Fruit fly (Drosophila melanogaster) whole organism, embryonic: ENCODE data around the gene brv3.
A peak's percentile ranks its signal among the peaks of the same experiment; 100 is the strongest.

Experiments
- CG10274 ChIP-seq: fragments of 200-800 bp; sonication (Bioruptor generic); optimal IDR thresholded peaks from 3 replicates; lab custom pipeline; 2017; ENCODE audit warnings: missing biosample characterization, mild to moderate bottlenecking, missing genetic modification characterization
- CG12236 ChIP-seq: fragments of 200-800 bp; sonication (Bioruptor generic); optimal IDR thresholded peaks from 2 replicates; lab custom pipeline; 2016; ENCODE audit warnings: missing biosample characterization, missing genetic modification characterization
- CG14014 ChIP-seq: fragments of 200-800 bp; sonication (Bioruptor generic); IDR thresholded peaks from 2 replicates; pipeline ENCODE4 v1.3.6; 2022; ENCODE audit warnings: missing biosample characterization, missing genetic modification characterization
- CG14860 ChIP-seq: fragments of 200-800 bp; sonication (Bioruptor generic); IDR thresholded peaks from 3 replicates; pipeline ENCODE4 v1.3.6; 2022; ENCODE audit warnings: missing biosample characterization, missing genetic modification characterization; ENCODE audit not compliant: partially characterized antibody
- CG16813 ChIP-seq: fragments of 200-800 bp; sonication (Bioruptor generic); IDR thresholded peaks from 3 replicates; pipeline ENCODE4 v1.3.6; 2022; ENCODE audit warnings: missing biosample characterization, missing genetic modification characterization; ENCODE audit not compliant: partially characterized antibody
- CG18599 ChIP-seq: fragments of 200-800 bp; sonication (Bioruptor generic); optimal IDR thresholded peaks from 3 replicates; lab custom pipeline; 2017; ENCODE audit warnings: missing biosample characterization, missing genetic modification characterization, mild to moderate bottlenecking, moderate library complexity, missing genetic modification reagents
- CG2712 ChIP-seq: fragments of 200-800 bp; optimal IDR thresholded peaks from 3 replicates; lab custom pipeline; 2019; ENCODE audit warnings: missing biosample characterization, mild to moderate bottlenecking, missing genetic modification characterization, moderate library complexity
- CG3065 ChIP-seq: fragments of 200-800 bp; sonication (Bioruptor generic); optimal IDR thresholded peaks from 2 replicates; lab custom pipeline; 2016; ENCODE audit warnings: missing biosample characterization, missing genetic modification characterization
- CG31365 ChIP-seq: fragments of 200-800 bp; sonication (Bioruptor generic); optimal IDR thresholded peaks from 2 replicates; lab custom pipeline; 2018; ENCODE audit warnings: missing biosample characterization, mild to moderate bottlenecking, missing genetic modification characterization
- CG3163 ChIP-seq: fragments of 200-800 bp; sonication (Bioruptor generic); optimal IDR thresholded peaks from 3 replicates; lab custom pipeline; 2016; ENCODE audit warnings: missing biosample characterization, missing genetic modification characterization
- CG33557 ChIP-seq: fragments of 200-800 bp; sonication (Bioruptor generic); optimal IDR thresholded peaks from 2 replicates; lab custom pipeline; 2019; ENCODE audit warnings: missing biosample characterization, mild to moderate bottlenecking, missing genetic modification characterization, moderate library complexity
- CG3726 ChIP-seq: fragments of 200-800 bp; sonication (Bioruptor generic); IDR thresholded peaks from 3 replicates; pipeline ENCODE4, ENCODE4 v1.3.6; 2022; ENCODE audit warnings: missing biosample characterization, missing genetic modification characterization
- CG3847 ChIP-seq: fragments of 200-800 bp; sonication (Bioruptor generic); IDR thresholded peaks from 2 replicates; pipeline ENCODE4 v1.3.6; 2022; ENCODE audit warnings: missing biosample characterization, missing genetic modification characterization
- CG5180 ChIP-seq: fragments of 200-800 bp; sonication (Bioruptor generic); optimal IDR thresholded peaks from 3 replicates; lab custom pipeline; 2017; ENCODE audit warnings: missing biosample characterization, missing genetic modification characterization, mild to moderate bottlenecking, moderate library complexity, missing genetic modification reagents
- CG5245 ChIP-seq: fragments of 200-800 bp; sonication (Bioruptor generic); optimal IDR thresholded peaks from 3 replicates; lab custom pipeline; 2016; ENCODE audit warnings: missing biosample characterization, missing genetic modification characterization
- CG6272 ChIP-seq: fragments of 200-800 bp; sonication (Bioruptor generic); IDR thresholded peaks from 2 replicates; pipeline ENCODE4 v1.3.6; 2022; ENCODE audit warnings: missing biosample characterization, missing genetic modification characterization
- CG6689 ChIP-seq: fragments of 200-800 bp; sonication (Bioruptor generic); IDR thresholded peaks from 2 replicates; pipeline ENCODE4 v1.3.6; 2022; ENCODE audit warnings: missing biosample characterization, missing genetic modification characterization
- CG7928 ChIP-seq: fragments of 200-800 bp; sonication (Bioruptor generic); optimal IDR thresholded peaks from 2 replicates; lab custom pipeline; 2017; ENCODE audit warnings: missing biosample characterization, mild to moderate bottlenecking, missing genetic modification characterization
- CG7963 ChIP-seq: fragments of 200-800 bp; sonication (Bioruptor generic); IDR thresholded peaks from 3 replicates; pipeline ENCODE4 v1.3.6; 2022; ENCODE audit warnings: missing biosample characterization, missing genetic modification characterization; ENCODE audit not compliant: partially characterized antibody
- CG8765 ChIP-seq: fragments of 200-800 bp; sonication (Bioruptor generic); IDR thresholded peaks from 2 replicates; pipeline ENCODE4 v1.3.6; 2022; ENCODE audit warnings: missing biosample characterization, missing genetic modification characterization
- CTCF ChIP-seq: fragments of 200-800 bp; sonication (Bioruptor generic); optimal IDR thresholded peaks from 2 replicates; lab custom pipeline; 2017; ENCODE audit warnings: missing biosample characterization, mild to moderate bottlenecking, missing genetic modification characterization, moderate library complexity
- Dip2 ChIP-seq: fragments of 200-800 bp; sonication (Bioruptor generic); IDR thresholded peaks from 2 replicates; pipeline ENCODE4 v1.3.6; 2022; ENCODE audit warnings: missing biosample characterization, missing genetic modification characterization
- Drgx ChIP-seq: fragments of 200-800 bp; sonication (Bioruptor generic); IDR thresholded peaks from 2 replicates; pipeline ENCODE4 v1.3.6; 2022; ENCODE audit warnings: missing biosample characterization, missing genetic modification characterization
- Fer3 ChIP-seq: fragments of 200-800 bp; sonication (Bioruptor generic); optimal IDR thresholded peaks from 2 replicates; lab custom pipeline; 2018; ENCODE audit warnings: missing biosample characterization, mild to moderate bottlenecking, missing genetic modification characterization, moderate library complexity
- GATAe ChIP-seq: fragments of 200-800 bp; sonication (Bioruptor generic); conservative IDR thresholded peaks from 2 replicates; pipeline ENCODE4 v1.3.6; 2022; ENCODE audit warnings: missing biosample characterization, missing genetic modification characterization
- Gsc ChIP-seq: fragments of 200-800 bp; sonication (Bioruptor generic); IDR thresholded peaks from 2 replicates; pipeline ENCODE4 v1.3.6; 2022; ENCODE audit warnings: missing biosample characterization, missing genetic modification characterization
- HmgD ChIP-seq: fragments of 200-800 bp; sonication (Bioruptor generic); optimal IDR thresholded peaks from 3 replicates; lab custom pipeline; 2016; ENCODE audit warnings: missing biosample characterization, missing genetic modification characterization
- Hr51 ChIP-seq, 2 experiments: fragments of 200-800 bp; sonication (Bioruptor generic); optimal IDR thresholded peaks; 2 replicates in 1 of 2; 3 replicates in 1 of 2; lab custom pipeline; 2016 to 2018; ENCODE audit warnings: missing biosample characterization in 2 of 2, missing genetic modification characterization in 2 of 2, mild to moderate bottlenecking in 1 of 2, moderate library complexity in 1 of 2
- Meics ChIP-seq: fragments of 200-800 bp; sonication (Bioruptor generic); optimal IDR thresholded peaks from 2 replicates; lab custom pipeline; 2017; ENCODE audit warnings: missing biosample characterization, mild to moderate bottlenecking, missing genetic modification characterization
- NC2β ChIP-seq: fragments of 200-800 bp; sonication (Bioruptor generic); optimal IDR thresholded peaks from 2 replicates; lab custom pipeline; 2016; ENCODE audit warnings: missing biosample characterization, missing genetic modification characterization
- NK7.1 ChIP-seq: fragments of 200-800 bp; sonication (Bioruptor generic); optimal IDR thresholded peaks from 3 replicates; lab custom pipeline; 2016; ENCODE audit warnings: missing biosample characterization, missing genetic modification characterization
- Rfx ChIP-seq: fragments of 200-800 bp; sonication (Bioruptor generic); IDR thresholded peaks from 2 replicates; pipeline ENCODE4 v1.3.6; 2022; ENCODE audit warnings: missing biosample characterization, missing genetic modification characterization
- Xrp1 ChIP-seq: fragments of 200-800 bp; sonication (Bioruptor generic); IDR thresholded peaks from 2 replicates; pipeline ENCODE4 v1.3.6; 2022; ENCODE audit warnings: missing biosample characterization, missing genetic modification characterization
- ab ChIP-seq: fragments of 200-800 bp; sonication (Bioruptor generic); optimal IDR thresholded peaks from 2 replicates; lab custom pipeline; 2016; ENCODE audit warnings: missing biosample characterization, missing genetic modification characterization
- az2 ChIP-seq: fragments of 200-800 bp; sonication (Bioruptor generic); optimal IDR thresholded peaks from 3 replicates; lab custom pipeline; 2016; ENCODE audit warnings: missing biosample characterization, missing genetic modification characterization
- btn ChIP-seq: fragments of 200-800 bp; sonication (Bioruptor generic); optimal IDR thresholded peaks from 2 replicates; lab custom pipeline; 2016; ENCODE audit warnings: missing biosample characterization, missing genetic modification characterization
- cwo ChIP-seq: fragments of 200-800 bp; sonication (Bioruptor generic); optimal IDR thresholded peaks from 3 replicates; lab custom pipeline; 2017; ENCODE audit warnings: missing biosample characterization, missing genetic modification characterization, mild to moderate bottlenecking, moderate library complexity, missing genetic modification reagents
- dati ChIP-seq: fragments of 200-800 bp; sonication (Bioruptor generic); IDR thresholded peaks from 2 replicates; pipeline ENCODE4 v1.3.6; 2022; ENCODE audit warnings: missing biosample characterization, missing genetic modification characterization
- dpn ChIP-seq, 2 experiments: fragments of 200-800 bp; sonication (Bioruptor generic); optimal IDR thresholded peaks; 3 replicates each; lab custom pipeline; 2016; ENCODE audit warnings: missing biosample characterization in 2 of 2, missing genetic modification characterization in 2 of 2
- dysf ChIP-seq: fragments of 200-800 bp; sonication (Bioruptor generic); IDR thresholded peaks from 3 replicates; pipeline ENCODE4 v1.3.6; 2022; ENCODE audit warnings: missing biosample characterization, missing genetic modification characterization
- en ChIP-seq: fragments of 200-800 bp; sonication (Bioruptor generic); optimal IDR thresholded peaks from 2 replicates; lab custom pipeline; 2016; ENCODE audit warnings: missing biosample characterization, missing genetic modification characterization
- fd3F ChIP-seq: fragments of 200-800 bp; sonication (Bioruptor generic); optimal IDR thresholded peaks from 2 replicates; lab custom pipeline; 2018; ENCODE audit warnings: missing biosample characterization, mild to moderate bottlenecking, missing genetic modification characterization, moderate library complexity
- fd64A ChIP-seq: fragments of 200-800 bp; sonication (Bioruptor generic); optimal IDR thresholded peaks from 3 replicates; lab custom pipeline; 2018; ENCODE audit warnings: missing biosample characterization, mild to moderate bottlenecking, missing genetic modification characterization
- fru ChIP-seq: fragments of >200 bp; optimal IDR thresholded peaks from 2 replicates; lab custom pipeline; 2017
- fu2 ChIP-seq: fragments of 200-800 bp; sonication (Bioruptor generic); optimal IDR thresholded peaks from 2 replicates; lab custom pipeline; 2016; ENCODE audit warnings: missing biosample characterization, missing genetic modification characterization
- insv ChIP-seq, 2 experiments: fragments of 200-800 bp; sonication (Bioruptor generic); optimal IDR thresholded peaks; 3 replicates each; lab custom pipeline; 2016 to 2018; ENCODE audit warnings: missing biosample characterization in 2 of 2, missing genetic modification characterization in 2 of 2
- inv ChIP-seq: fragments of 200-800 bp; sonication (Bioruptor generic); IDR thresholded peaks from 2 replicates; pipeline ENCODE4 v1.3.6; 2022; ENCODE audit warnings: missing biosample characterization, missing genetic modification characterization; ENCODE audit not compliant: partially characterized antibody
- nmo ChIP-seq: fragments of 200-800 bp; sonication (Bioruptor generic); optimal IDR thresholded peaks from 2 replicates; lab custom pipeline; 2018; ENCODE audit warnings: missing biosample characterization, mild to moderate bottlenecking, missing genetic modification characterization, moderate library complexity
- pb ChIP-seq: fragments of 200-800 bp; sonication (Bioruptor generic); optimal IDR thresholded peaks from 3 replicates; lab custom pipeline; 2016; ENCODE audit warnings: missing biosample characterization, missing genetic modification characterization
- rib ChIP-seq: fragments of 200-800 bp; sonication (Bioruptor generic); IDR thresholded peaks from 2 replicates; pipeline ENCODE4 v1.3.6; 2022; ENCODE audit warnings: missing biosample characterization, missing genetic modification characterization
- shn ChIP-seq: fragments of 200-800 bp; sonication (Bioruptor generic); optimal IDR thresholded peaks from 3 replicates; lab custom pipeline; 2016; ENCODE audit warnings: missing biosample characterization, missing genetic modification characterization
- tin ChIP-seq: fragments of 200-800 bp; sonication (Bioruptor generic); optimal IDR thresholded peaks from 3 replicates; lab custom pipeline; 2016; ENCODE audit warnings: missing biosample characterization, missing genetic modification characterization
- vvl ChIP-seq: fragments of 200-800 bp; sonication (Bioruptor generic); IDR thresholded peaks from 2 replicates; pipeline ENCODE4 v1.3.6; 2022; ENCODE audit warnings: missing biosample characterization, missing genetic modification characterization

Gene brv3

DNA sequence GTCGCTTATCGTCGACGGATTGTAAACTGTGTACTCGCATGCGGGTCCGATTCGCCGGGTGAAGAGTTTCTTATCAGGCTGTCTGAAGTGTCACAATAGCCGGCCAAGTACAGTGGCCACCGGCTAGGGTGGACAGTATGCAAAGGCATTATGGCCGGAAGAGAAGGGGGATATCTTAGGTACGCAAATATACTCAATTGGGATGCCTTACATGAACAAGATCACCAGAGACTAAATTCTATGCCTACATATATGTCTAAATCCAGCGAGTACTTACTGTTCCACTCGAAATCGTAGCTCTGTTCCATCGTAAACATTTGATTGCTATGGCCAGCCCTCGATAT lies 30.6 kb downstream of the brv3 start (continued):
- peak; percentile 95 for TF ChIP-seq CG14014
- peak; percentile 90 for TF ChIP-seq CG8765 (GFP tag; lab: Robert Waterston, UW)
- TF ChIP-seq btn = peak; percentile 78
- peak; percentile 97 for TF ChIP-seq dysf
- TF ChIP-seq en = peak; percentile 69
- peak; percentile 83 for TF ChIP-seq shn
- peak; percentile 67 for TF ChIP-seq CG3065 (GFP tag; lab: Kevin White, UChicago)
- peak; percentile 78 for TF ChIP-seq CG3163
- peak; percentile 78 for TF ChIP-seq dati (GFP tag; lab: Robert Waterston, UW)
- no peak for TF ChIP-seq fru (lab: Kevin White, UChicago)
- TF ChIP-seq CG16813 (GFP tag; lab: Robert Waterston, UW) = no peak
- peak; percentile 97 for TF ChIP-seq CG18599
- peak; percentile 79 for TF ChIP-seq CG12236 (GFP tag; lab: Kevin White, UChicago)
- peak; percentile 97 for TF ChIP-seq vvl (GFP tag; lab: Robert Waterston, UW)
- TF ChIP-seq az2 (GFP tag; lab: Kevin White, UChicago) = peak; percentile 87
- peak; percentile 91 for TF ChIP-seq pb
- peak; percentile 74 for TF ChIP-seq HmgD
- TF ChIP-seq CG3726 (GFP tag; lab: Robert Waterston, UW) = peak; percentile 87
- peak; percentile 73 for TF ChIP-seq NC2β (GFP tag; lab: Kevin White, UChicago)
- no peak for TF ChIP-seq CG7963 (GFP tag; lab: Robert Waterston, UW)
- TF ChIP-seq Meics (GFP tag; lab: Kevin White, UChicago) = peak; percentile 95
- peak; percentile 81 to 88 for TF ChIP-seq Hr51 (GFP tag; optimal IDR thresholded peaks at IDR 0.05; lab: Kevin White, UChicago)
- peak; percentile 95 for TF ChIP-seq dpn (GFP tag; optimal IDR thresholded peaks at IDR 0.05; lab: Kevin White, UChicago)
- no peak for TF ChIP-seq CG14860
- TF ChIP-seq GATAe (GFP tag; lab: Robert Waterston, UW) = peak; percentile 98
- TF ChIP-seq CG3847 (GFP tag; lab: Robert Waterston, UW) = peak; percentile 93
- TF ChIP-seq fu2 (GFP tag; lab: Kevin White, UChicago) = peak; percentile 87
- peak; percentile 41; the same call in 1 of the 2 replicates for TF ChIP-seq Dip2 (GFP tag; lab: Robert Waterston, UW)
- TF ChIP-seq cwo (GFP tag; lab: Kevin White, UChicago) = peak; percentile 94
- peak; percentile 92 for TF ChIP-seq Drgx (GFP tag; lab: Robert Waterston, UW)
- TF ChIP-seq insv (GFP tag; optimal IDR thresholded peaks at IDR 0.05; lab: Kevin White, UChicago) = no peak
- peak; percentile 56 for TF ChIP-seq fd64A (GFP tag; lab: Kevin White, UChicago)
- peak; percentile 94 for TF ChIP-seq CG6272 (GFP tag; lab: Robert Waterston, UW)
- peak; percentile 90 for TF ChIP-seq tin
- TF ChIP-seq CG33557 (GFP tag; lab: Kevin White, UChicago) = no peak
- TF ChIP-seq Rfx (GFP tag; lab: Robert Waterston, UW) = peak; percentile 98
- peak; percentile 93 for TF ChIP-seq Fer3 (tag; lab: Kevin White, UChicago)
- peak; percentile 97 for TF ChIP-seq rib (GFP tag; lab: Robert Waterston, UW)
- TF ChIP-seq CG7928 (GFP tag; lab: Kevin White, UChicago) = peak; percentile 66
- peak; percentile 85 for TF ChIP-seq Gsc (GFP tag; lab: Robert Waterston, UW)
- peak; percentile 85 for TF ChIP-seq fd3F (GFP tag; lab: Kevin White, UChicago)
- peak; percentile 73 for TF ChIP-seq CG5180 (GFP tag; lab: Kevin White, UChicago)
- peak; percentile 45 for TF ChIP-seq CTCF (GFP tag; lab: Kevin White, UChicago)
- TF ChIP-seq CG10274 (GFP tag; lab: Kevin White, UChicago) = peak; percentile 87
- TF ChIP-seq NK7.1 (GFP tag; lab: Kevin White, UChicago) = peak; percentile 86
- peak; percentile 93 for TF ChIP-seq Xrp1 (GFP tag; lab: Robert Waterston, UW)
- peak; percentile 92 for TF ChIP-seq CG5245 (GFP tag; lab: Kevin White, UChicago)
- peak; percentile 89 for TF ChIP-seq nmo (GFP tag; lab: Kevin White, UChicago)
- peak; percentile 78 for TF ChIP-seq CG31365 (tag; lab: Kevin White, UChicago)
- peak; percentile 84 for TF ChIP-seq ab (GFP tag; lab: Kevin White, UChicago)
- no peak for TF ChIP-seq inv (GFP tag; lab: Robert Waterston, UW)
- TF ChIP-seq CG2712 = peak; percentile 82
- TF ChIP-seq CG6689 (GFP tag; lab: Robert Waterston, UW) = peak; percentile 94
